Worm (Caenorhabditis elegans) whole organism, L4/young adult: Measurements from ENCODE around the gene exc-1.

ENCODE experiments used
- W03F9.2 ChIP-seq: fragments of 150-350 bp; optimal IDR thresholded peaks from 2 replicates; lab custom pipeline; 2014; ENCODE audit warnings: missing biosample characterization, missing genetic modification characterization
- dao-5 ChIP-seq: sonication (generic microtip); optimal IDR thresholded peaks from 2 replicates; lab custom pipeline; 2016; ENCODE audit warnings: missing genotype, missing genetic modification characterization, moderate library complexity, missing compliant biosample characterization
- him-1 ChIP-seq: sonication (generic microtip); optimal IDR thresholded peaks from 2 replicates; lab custom pipeline; 2016; ENCODE audit warnings: missing genotype, missing genetic modification reagents, missing genetic modification characterization, missing compliant biosample characterization

DNA sequence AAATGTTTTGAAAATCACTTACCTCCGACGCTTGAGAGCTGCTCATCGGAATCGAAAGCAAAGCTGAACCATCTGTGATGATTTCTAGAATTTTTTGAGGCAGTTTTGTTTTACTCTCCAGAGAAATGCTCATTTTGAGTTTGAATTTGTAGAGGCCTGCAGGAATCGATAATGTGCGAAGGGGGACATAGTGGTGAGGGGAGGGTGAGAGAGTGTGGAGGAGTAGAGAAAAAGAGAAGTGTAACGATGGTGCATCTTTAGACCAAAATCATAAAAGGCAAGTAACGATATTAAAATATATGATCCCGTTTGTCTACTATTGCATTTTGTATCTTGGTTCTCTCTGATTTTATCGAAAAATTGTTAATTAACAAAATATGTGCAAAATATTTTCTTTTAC, 46.2 kb downstream of the exc-1 start, which contains the start of gene blos-8:
- TF ChIP-seq him-1 (no peak), W03F9.2 (tag; lab: Kevin White, UChicago) (no peak), dao-5 (no peak)
